Fruit fly (Drosophila melanogaster): ENCODE measurements around the gene CG15042.
A peak's percentile ranks its signal among the peaks of the same experiment; 100 is the strongest.

CG15042 gene

DNA sequence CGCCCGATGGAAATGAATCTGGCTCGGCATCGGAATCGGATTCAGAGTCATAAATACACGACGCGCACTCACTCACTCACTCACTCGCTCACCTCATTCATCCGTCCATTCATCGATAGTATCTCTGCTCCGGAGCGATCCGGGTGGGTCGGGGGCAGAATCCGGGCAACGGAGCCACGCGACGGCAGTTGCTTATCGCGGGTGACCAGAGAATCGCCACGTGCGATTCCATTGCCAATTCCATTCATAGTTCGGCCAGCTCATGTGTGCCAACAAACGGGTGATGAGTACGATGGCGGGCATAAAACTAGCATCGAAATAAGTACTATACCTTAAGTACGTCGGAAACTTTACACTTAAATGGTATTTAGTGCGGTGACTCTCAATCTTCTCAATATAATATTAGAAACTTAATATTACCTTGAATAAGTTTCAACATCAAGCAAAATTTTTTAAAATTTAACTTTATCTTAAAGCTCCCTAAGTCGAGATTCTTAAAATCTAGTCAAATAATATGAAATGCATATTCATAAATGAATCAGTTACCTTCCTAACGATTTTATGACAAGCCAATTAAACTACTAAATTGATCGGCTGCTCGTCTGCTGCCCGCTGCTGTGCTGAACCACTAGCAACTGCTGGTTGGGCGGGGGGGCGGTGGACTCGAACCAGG, 3.3 kb downstream of the CG15042 start (continued):
- peak in 1 of 2 experiments; percentile 9 for TF ChIP-seq chif (GFP tag; optimal IDR thresholded peaks at IDR 0.05)
- no peak for TF ChIP-seq btn (GFP tag; optimal IDR thresholded peaks at IDR 0.05)
- TF ChIP-seq slp2 (GFP tag; optimal IDR thresholded peaks at IDR 0.05) = no peak
- TF ChIP-seq CG15011 (GFP tag; optimal IDR thresholded peaks at IDR 0.05) = peak; percentile 16
- TF ChIP-seq bcd (GFP tag; optimal IDR thresholded peaks at IDR 0.05) = peak; percentile 51
- no peak for TF ChIP-seq CG7786 (GFP tag; optimal IDR thresholded peaks at IDR 0.05)
- TF ChIP-seq ci (GFP tag; IDR thresholded peaks at IDR 0.05) = no peak
- no peak for TF ChIP-seq CG17612 (GFP tag; IDR thresholded peaks at IDR 0.05)
- TF ChIP-seq CG15696 (tag; optimal IDR thresholded peaks at IDR 0.05) = peak; percentile 63
- TF ChIP-seq vvl (GFP tag; IDR thresholded peaks at IDR 0.05) = peak; percentile 23; the same call in 1 of the 2 replicates
- peak; percentile 59 for TF ChIP-seq D19A (tag; optimal IDR thresholded peaks at IDR 0.05)
- TF ChIP-seq croc (GFP tag; conservative IDR thresholded peaks at IDR 0.05) = no peak; the same call in 2 of the 3 replicates
- TF ChIP-seq CG4730 (GFP tag; IDR thresholded peaks at IDR 0.05) = no peak
- no peak for TF ChIP-seq CG7357 (GFP tag; IDR thresholded peaks at IDR 0.05)
- TF ChIP-seq NC2β (GFP tag; optimal IDR thresholded peaks at IDR 0.05) = no peak
- TF ChIP-seq CG12391 (tag; optimal IDR thresholded peaks at IDR 0.05) = peak; percentile 43
- no peak for TF ChIP-seq ems (GFP tag; optimal IDR thresholded peaks at IDR 0.05)
- TF ChIP-seq CG31441 (GFP tag; IDR thresholded peaks at IDR 0.05) = peak; percentile 62
- no peak for TF ChIP-seq pita (GFP tag; optimal IDR thresholded peaks at IDR 0.05)
- TF ChIP-seq Dip3 (GFP tag; optimal IDR thresholded peaks at IDR 0.05) = no peak
- no peak for TF ChIP-seq Antp (GFP tag; optimal IDR thresholded peaks at IDR 0.05)
- TF ChIP-seq CG8359 (GFP tag; optimal IDR thresholded peaks at IDR 0.05; ENCODE audit: borderline replicate concordance) = peak; percentile 40
- TF ChIP-seq chinmo (GFP tag; IDR thresholded peaks at IDR 0.05; ENCODE audit: partially characterized antibody) = no peak
- TF ChIP-seq lab (GFP tag; optimal IDR thresholded peaks at IDR 0.05) = peak; percentile 45
- no peak for TF ChIP-seq CG10321 (GFP tag; IDR thresholded peaks at IDR 0.05)
- peak; percentile 5 for TF ChIP-seq CG6654 (GFP tag; optimal IDR thresholded peaks at IDR 0.05)
- TF ChIP-seq CG5180 (GFP tag; optimal IDR thresholded peaks at IDR 0.05) = peak; percentile 17
- TF ChIP-seq sima (GFP tag; optimal IDR thresholded peaks at IDR 0.05) = no peak
- peak; percentile 3 for TF ChIP-seq CG1603 (tag; optimal IDR thresholded peaks at IDR 0.05)
- TF ChIP-seq CG12942 (GFP tag; optimal IDR thresholded peaks at IDR 0.05) = no peak
- no peak for TF ChIP-seq HmgZ (tag; optimal IDR thresholded peaks at IDR 0.05)
- TF ChIP-seq CG11085 (GFP tag; IDR thresholded peaks at IDR 0.05) = no peak
- TF ChIP-seq Six4 (GFP tag; optimal IDR thresholded peaks at IDR 0.05) = no peak
- no peak for TF ChIP-seq eve (GFP tag; optimal IDR thresholded peaks at IDR 0.05)
- peak; percentile 12 for TF ChIP-seq BtbVII (GFP tag; optimal IDR thresholded peaks at IDR 0.05)
- no peak for TF ChIP-seq lilli (GFP tag; optimal IDR thresholded peaks at IDR 0.05)
- no peak for TF ChIP-seq ind (GFP tag; optimal IDR thresholded peaks at IDR 0.05)
- peak; percentile 79 for TF ChIP-seq CG10979 (tag; optimal IDR thresholded peaks at IDR 0.05)
- TF ChIP-seq gcm (GFP tag; optimal IDR thresholded peaks at IDR 0.05) = peak; percentile 24
- TF ChIP-seq trem (tag; optimal IDR thresholded peaks at IDR 0.05) = peak; percentile 47
- TF ChIP-seq Sox100B (GFP tag; optimal IDR thresholded peaks at IDR 0.05) = peak; percentile 67
- TF ChIP-seq Chrac-16 (GFP tag; optimal IDR thresholded peaks at IDR 0.05) = peak; percentile 16
- 0 out of 2 replicates have a peak, but pooled peaks have one; percentile 19 for TF ChIP-seq Ptx1 (GFP tag; IDR thresholded peaks at IDR 0.05)
- TF ChIP-seq Trl (optimal IDR thresholded peaks at IDR 0.05) = no peak
- no peak for TF ChIP-seq Trl (GFP tag; optimal IDR thresholded peaks at IDR 0.05)
- TF ChIP-seq esg (GFP tag; conservative IDR thresholded peaks at IDR 0.05) = peak; percentile 7; the same call in 1 of the 2 replicates
- TF ChIP-seq pho (GFP tag; optimal IDR thresholded peaks at IDR 0.05) = no peak
- TF ChIP-seq Taf1 (GFP tag; IDR thresholded peaks at IDR 0.05) = no peak
- TF ChIP-seq CG10147 (GFP tag; optimal IDR thresholded peaks at IDR 0.05) = peak; percentile 33
- peak; percentile 65 for TF ChIP-seq Hey (tag; optimal IDR thresholded peaks at IDR 0.05)
- TF ChIP-seq CG30020 (tag; optimal IDR thresholded peaks at IDR 0.05) = peak; percentile 10
